Fruit fly (Drosophila melanogaster) whole organism, prepupa: ENCODE results near the gene Hph.

Experiments used
- Blimp-1 ChIP-seq: fragments of 200-800 bp; sonication (Bioruptor generic); optimal IDR thresholded peaks from 3 replicates; lab custom pipeline; 2017; ENCODE audit warnings: missing biosample characterization, missing genetic modification characterization, mild to moderate bottlenecking, moderate library complexity, missing genetic modification reagents
- CG10631 ChIP-seq: fragments of 200-800 bp; sonication (Bioruptor generic); optimal IDR thresholded peaks from 2 replicates; lab custom pipeline; 2016; ENCODE audit warnings: missing biosample characterization, missing genetic modification characterization
- CG10669 ChIP-seq: fragments of 200-800 bp; sonication (Bioruptor generic); optimal IDR thresholded peaks from 3 replicates; lab custom pipeline; 2018; ENCODE audit warnings: missing biosample characterization, mild to moderate bottlenecking, missing genetic modification characterization, moderate library complexity
- CG11294 ChIP-seq: fragments of 200-800 bp; sonication (Bioruptor generic); IDR thresholded peaks from 2 replicates; pipeline ENCODE4 v1.3.6; 2022; ENCODE audit warnings: missing biosample characterization, missing genetic modification characterization
- CG11762 ChIP-seq: fragments of 200-800 bp; sonication (Bioruptor generic); optimal IDR thresholded peaks from 3 replicates; lab custom pipeline; 2016; ENCODE audit warnings: missing biosample characterization, missing genetic modification characterization; ENCODE audit not compliant: insufficient read depth
- CG11902 ChIP-seq: fragments of 200-800 bp; sonication (Bioruptor generic); optimal IDR thresholded peaks from 3 replicates; lab custom pipeline; 2016; ENCODE audit warnings: missing biosample characterization, missing genetic modification characterization
- CG15336 ChIP-seq: fragments of 200-800 bp; sonication (Bioruptor generic); IDR thresholded peaks from 2 replicates; pipeline ENCODE4 v1.3.6; 2022; ENCODE audit warnings: missing biosample characterization, missing genetic modification characterization
- CG16779 ChIP-seq: fragments of 200-800 bp; sonication (Bioruptor generic); optimal IDR thresholded peaks from 3 replicates; lab custom pipeline; 2017; ENCODE audit warnings: missing biosample characterization, mild to moderate bottlenecking, missing genetic modification characterization
- CG3032 ChIP-seq: fragments of 200-800 bp; optimal IDR thresholded peaks from 2 replicates; lab custom pipeline; 2019; ENCODE audit warnings: missing biosample characterization, mild to moderate bottlenecking, missing genetic modification characterization, moderate library complexity
- CG31627 ChIP-seq: fragments of 200-800 bp; sonication (Bioruptor generic); optimal IDR thresholded peaks from 3 replicates; lab custom pipeline; 2016; ENCODE audit warnings: missing biosample characterization, missing genetic modification characterization
- CG32006 ChIP-seq: fragments of 200-800 bp; sonication (Bioruptor generic); optimal IDR thresholded peaks from 3 replicates; lab custom pipeline; 2017; ENCODE audit warnings: missing biosample characterization, mild to moderate bottlenecking, missing genetic modification characterization
- CG34406 ChIP-seq: fragments of 200-800 bp; sonication (Bioruptor generic); optimal IDR thresholded peaks from 3 replicates; lab custom pipeline; 2016; ENCODE audit warnings: missing biosample characterization, missing genetic modification characterization
- CG3919 ChIP-seq: fragments of 200-800 bp; sonication (Bioruptor generic); optimal IDR thresholded peaks from 3 replicates; lab custom pipeline; 2016; ENCODE audit warnings: missing biosample characterization, missing genetic modification characterization
- CG6163 ChIP-seq: fragments of 200-800 bp; sonication (Bioruptor generic); IDR thresholded peaks from 3 replicates; pipeline ENCODE4 v1.3.6; 2022; ENCODE audit warnings: missing biosample characterization, missing genetic modification characterization
- CG6276 ChIP-seq: fragments of 200-800 bp; sonication (Bioruptor generic); optimal IDR thresholded peaks from 2 replicates; lab custom pipeline; 2017; ENCODE audit warnings: missing biosample characterization, mild to moderate bottlenecking, missing genetic modification characterization
- CG6792 ChIP-seq: fragments of 200-800 bp; sonication (Bioruptor generic); optimal IDR thresholded peaks from 3 replicates; lab custom pipeline; 2016; ENCODE audit warnings: missing biosample characterization, missing genetic modification characterization
- CG6808 ChIP-seq: fragments of 200-800 bp; sonication (Bioruptor generic); optimal IDR thresholded peaks from 3 replicates; lab custom pipeline; 2017; ENCODE audit warnings: missing biosample characterization, missing genetic modification characterization, mild to moderate bottlenecking, moderate library complexity, missing genetic modification reagents
- CG6854 ChIP-seq: fragments of 200-800 bp; sonication (Bioruptor generic); optimal IDR thresholded peaks from 2 replicates; lab custom pipeline; 2017; ENCODE audit warnings: missing biosample characterization, mild to moderate bottlenecking, missing genetic modification characterization
- CG7368 ChIP-seq: fragments of 200-800 bp; sonication (Bioruptor generic); optimal IDR thresholded peaks from 3 replicates; lab custom pipeline; 2016; ENCODE audit warnings: missing biosample characterization, missing genetic modification characterization
- CG8119 ChIP-seq: fragments of 200-800 bp; sonication (Bioruptor generic); IDR thresholded peaks from 3 replicates; pipeline ENCODE4 v1.3.6; 2022; ENCODE audit warnings: missing biosample characterization, missing genetic modification characterization
- CG8319 ChIP-seq: fragments of 200-800 bp; sonication (Bioruptor generic); optimal IDR thresholded peaks from 3 replicates; lab custom pipeline; 2016; ENCODE audit warnings: missing biosample characterization, missing genetic modification characterization
- CG8632 ChIP-seq: fragments of 200-800 bp; sonication (Bioruptor generic); optimal IDR thresholded peaks from 3 replicates; lab custom pipeline; 2016; ENCODE audit warnings: missing biosample characterization, missing genetic modification characterization
- CG9139 ChIP-seq: fragments of 200-800 bp; sonication (Bioruptor generic); optimal IDR thresholded peaks from 3 replicates; lab custom pipeline; 2017; ENCODE audit warnings: missing biosample characterization, mild to moderate bottlenecking, missing genetic modification characterization
- Eip75B ChIP-seq: fragments of 200-800 bp; sonication (Bioruptor generic); optimal IDR thresholded peaks from 3 replicates; lab custom pipeline; 2016; ENCODE audit warnings: missing biosample characterization, missing genetic modification characterization
- Eip78C ChIP-seq: fragments of 200-800 bp; sonication (Bioruptor generic); peaks from one replicate; lab custom pipeline; 2016; ENCODE audit warnings: missing biosample characterization, missing genetic modification characterization
- Eip93F ChIP-seq: fragments of 200-800 bp; sonication (Bioruptor generic); optimal IDR thresholded peaks from 2 replicates; lab custom pipeline; 2016; ENCODE audit warnings: missing biosample characterization, mild to moderate bottlenecking, missing genetic modification characterization
- Ets21C ChIP-seq: fragments of 200-800 bp; sonication (Bioruptor generic); optimal IDR thresholded peaks from 3 replicates; lab custom pipeline; 2016; ENCODE audit warnings: missing biosample characterization, missing genetic modification characterization
- Ets96B ChIP-seq: fragments of 200-800 bp; optimal IDR thresholded peaks from 2 replicates; lab custom pipeline; 2019; ENCODE audit warnings: missing biosample characterization, mild to moderate bottlenecking, missing genetic modification characterization, moderate library complexity
- Gug ChIP-seq: fragments of 200-800 bp; sonication (Bioruptor generic); IDR thresholded peaks from 2 replicates; pipeline ENCODE4 v1.3.6; 2022; ENCODE audit warnings: missing biosample characterization, missing genetic modification characterization
- Hr38 ChIP-seq: sonication (Bioruptor generic); optimal IDR thresholded peaks from 2 replicates; lab custom pipeline; 2016; ENCODE audit warnings: missing biosample characterization, missing genetic modification characterization
- Hr39 ChIP-seq: fragments of 200-800 bp; sonication (Bioruptor generic); optimal IDR thresholded peaks from 2 replicates; lab custom pipeline; 2016; ENCODE audit warnings: missing biosample characterization, missing genetic modification characterization
- Hr4 ChIP-seq: fragments of 200-800 bp; sonication (Bioruptor generic); optimal IDR thresholded peaks from 3 replicates; lab custom pipeline; 2016; ENCODE audit warnings: missing biosample characterization, missing genetic modification characterization
- Met ChIP-seq: fragments of 200-800 bp; sonication (Bioruptor generic); optimal IDR thresholded peaks from 3 replicates; lab custom pipeline; 2016; ENCODE audit warnings: missing biosample characterization, missing genetic modification characterization
- OdsH ChIP-seq: fragments of 200-800 bp; sonication (Bioruptor generic); optimal IDR thresholded peaks from 3 replicates; lab custom pipeline; 2016; ENCODE audit warnings: missing biosample characterization, missing genetic modification characterization
- Sox14 ChIP-seq: fragments of 200-800 bp; sonication (Bioruptor generic); optimal IDR thresholded peaks from 3 replicates; lab custom pipeline; 2016; ENCODE audit warnings: missing biosample characterization, missing genetic modification characterization
- Sox15 ChIP-seq: fragments of 200-800 bp; sonication (Bioruptor generic); optimal IDR thresholded peaks from 3 replicates; lab custom pipeline; 2016; ENCODE audit warnings: missing biosample characterization, missing genetic modification characterization
- achi ChIP-seq: fragments of 200-800 bp; sonication (Bioruptor generic); optimal IDR thresholded peaks from 3 replicates; lab custom pipeline; 2016; ENCODE audit warnings: missing biosample characterization, missing genetic modification characterization
- cyc ChIP-seq: fragments of 200-800 bp; sonication (Bioruptor generic); optimal IDR thresholded peaks from 3 replicates; lab custom pipeline; 2016; ENCODE audit warnings: missing biosample characterization, missing genetic modification characterization
- dsx ChIP-seq: fragments of 200-800 bp; optimal IDR thresholded peaks from 3 replicates; lab custom pipeline; 2019; ENCODE audit warnings: missing biosample characterization, mild to moderate bottlenecking, missing genetic modification characterization, moderate library complexity; ENCODE audit not compliant: poor library complexity, severe bottlenecking
- eg ChIP-seq: fragments of 200-800 bp; sonication (Bioruptor generic); IDR thresholded peaks from 3 replicates; pipeline ENCODE4 v1.3.6; 2022; ENCODE audit warnings: missing biosample characterization, missing genetic modification characterization
- esn ChIP-seq: fragments of 200-800 bp; sonication (Bioruptor generic); optimal IDR thresholded peaks from 2 replicates; lab custom pipeline; 2016; ENCODE audit warnings: missing biosample characterization, mild to moderate bottlenecking, missing genetic modification characterization, moderate library complexity
- fd85E ChIP-seq: fragments of 200-800 bp; sonication (Bioruptor generic); optimal IDR thresholded peaks from 3 replicates; lab custom pipeline; 2016; ENCODE audit warnings: missing biosample characterization, missing genetic modification characterization
- lz ChIP-seq: fragments of 200-800 bp; sonication (Bioruptor generic); optimal IDR thresholded peaks from 3 replicates; lab custom pipeline; 2016; ENCODE audit warnings: missing biosample characterization, missing genetic modification characterization
- net ChIP-seq: fragments of 200-800 bp; sonication (Bioruptor generic); optimal IDR thresholded peaks from 3 replicates; lab custom pipeline; 2016; ENCODE audit warnings: missing biosample characterization, missing genetic modification characterization
- pdm3 ChIP-seq: fragments of 200-800 bp; sonication (Bioruptor generic); optimal IDR thresholded peaks from 3 replicates; lab custom pipeline; 2016; ENCODE audit warnings: missing biosample characterization, missing genetic modification characterization
- salr ChIP-seq, 2 experiments: fragments of 200-800 bp; sonication (Bioruptor generic); optimal IDR thresholded peaks; 3 replicates each; lab custom pipeline; 2016 to 2018; ENCODE audit warnings: missing biosample characterization in 2 of 2, missing genetic modification characterization in 2 of 2, mild to moderate bottlenecking in 1 of 2
- spab ChIP-seq: fragments of 200-800 bp; sonication (Bioruptor generic); optimal IDR thresholded peaks from 2 replicates; lab custom pipeline; 2017; ENCODE audit warnings: missing biosample characterization, mild to moderate bottlenecking, missing genetic modification characterization, missing genetic modification reagents
- ss ChIP-seq, 2 experiments: fragments of 200-800 bp; sonication (Bioruptor generic); optimal IDR thresholded peaks; 2 replicates in 1 of 2; 3 replicates in 1 of 2; lab custom pipeline; 2017 to 2018; ENCODE audit warnings: mild to moderate bottlenecking in 2 of 2, missing biosample characterization in 2 of 2, missing genetic modification characterization in 2 of 2, moderate library complexity in 1 of 2
- svp ChIP-seq: fragments of 200-800 bp; sonication (Bioruptor generic); peaks from one replicate; lab custom pipeline; 2016; ENCODE audit warnings: missing biosample characterization, missing genetic modification characterization
- topi ChIP-seq: fragments of 200-800 bp; sonication (Bioruptor generic); optimal IDR thresholded peaks from 3 replicates; lab custom pipeline; 2016; ENCODE audit warnings: missing biosample characterization, missing genetic modification characterization
- vri ChIP-seq: fragments of 200-800 bp; sonication (Bioruptor generic); optimal IDR thresholded peaks from 3 replicates; lab custom pipeline; 2016; ENCODE audit warnings: missing biosample characterization, mild to moderate bottlenecking, missing genetic modification characterization

Hph gene

DNA sequence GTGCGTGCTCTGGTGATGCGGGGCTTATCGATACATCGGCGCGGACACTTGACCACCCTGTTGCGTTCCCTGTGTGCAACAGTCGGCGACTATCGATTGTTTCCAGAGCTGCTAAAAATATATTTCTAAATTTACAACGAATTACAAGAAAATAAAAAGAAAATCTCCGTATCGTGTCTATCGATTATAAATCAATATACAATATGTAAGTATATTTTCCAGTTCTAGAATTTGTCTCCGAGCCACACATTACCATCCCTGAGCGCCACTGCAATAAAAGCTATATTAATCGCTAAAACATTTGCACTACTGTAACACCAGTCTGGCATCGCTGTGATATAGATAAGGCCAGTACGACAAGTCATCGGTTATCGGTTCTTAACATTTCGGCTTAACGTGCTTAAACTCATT lies 24.6 kb upstream of the Hph start, which contains the start of the genes Kat60 and Mms19:
Kat60 (minus strand) TSS at position 13 of the 411 bp plus-strand sequence.
Mms19 (plus strand) TSS at position 347 of the 411 bp plus-strand sequence.
- TF ChIP-seq Sox14 (peak; percentile 81), CG34406 (GFP tag; lab: Kevin White, UChicago) (peak; percentile 16), CG6792 (peak; percentile 50), lz (GFP tag; lab: Kevin White, UChicago) (peak; percentile 77), Hr4 (peak; percentile 71), svp (GFP tag; lab: Kevin White, UChicago) (peak; percentile 88), net (no peak), CG16779 (tag; lab: Kevin White, UChicago) (no peak), Ets96B (tag; lab: Kevin White, UChicago) (peak; percentile 48), Met (GFP tag; lab: Kevin White, UChicago) (no peak), eg (GFP tag; lab: Robert Waterston, UW) (peak; percentile 58; the same call in 1 of the 3 replicates), spab (GFP tag; lab: Kevin White, UChicago) (no peak), CG15336 (GFP tag; lab: Robert Waterston, UW) (no peak), ss (GFP tag; optimal IDR thresholded peaks at IDR 0.05; lab: Kevin White, UChicago) (no peak), Ets21C (GFP tag; lab: Kevin White, UChicago) (peak; percentile 77), CG11762 (GFP tag; lab: Kevin White, UChicago) (no peak), CG6163 (no peak; the same call in 2 of the 3 replicates), cyc (GFP tag; lab: Kevin White, UChicago) (peak; percentile 77), Hr39 (peak; percentile 80), CG3919 (GFP tag; lab: Kevin White, UChicago) (peak; percentile 43), dsx (GFP tag; lab: Kevin White, UChicago) (no peak), fd85E (GFP tag; lab: Kevin White, UChicago) (no peak), topi (GFP tag; lab: Kevin White, UChicago) (peak; percentile 60), CG8319 (GFP tag; lab: Kevin White, UChicago) (no peak), Hr38 (GFP tag; lab: Kevin White, UChicago) (no peak), CG3032 (tag; lab: Kevin White, UChicago) (peak; percentile 57), Gug (0 out of 2 replicates have a peak, but pooled peaks have one; percentile 23), CG32006 (no peak), achi (GFP tag; lab: Kevin White, UChicago) (peak; percentile 48), esn (GFP tag; lab: Kevin White, UChicago) (peak; percentile 72), vri (GFP tag; lab: Kevin White, UChicago) (peak; percentile 62), pdm3 (GFP tag; lab: Kevin White, UChicago) (peak; percentile 68), CG11294 (GFP tag; lab: Robert Waterston, UW) (no peak; the same call in 1 of the 2 replicates), Eip75B (GFP tag; lab: Kevin White, UChicago) (peak; percentile 55), CG9139 (GFP tag; lab: Kevin White, UChicago) (no peak), Blimp-1 (GFP tag; lab: Kevin White, UChicago) (no peak), CG7368 (no peak), CG6854 (GFP tag; lab: Kevin White, UChicago) (no peak), CG8632 (GFP tag; lab: Kevin White, UChicago) (peak; percentile 29), CG11902 (peak; percentile 40), CG10669 (GFP tag; lab: Kevin White, UChicago) (no peak), salr (GFP tag; optimal IDR thresholded peaks at IDR 0.05; lab: Kevin White, UChicago) (no peak), OdsH (no peak), CG31627 (peak; percentile 80), CG6276 (GFP tag; lab: Kevin White, UChicago) (no peak), Eip78C (peak; percentile 75), CG6808 (GFP tag; lab: Kevin White, UChicago) (no peak), CG8119 (GFP tag; lab: Robert Waterston, UW) (no peak), Sox15 (peak; percentile 64), Eip93F (GFP tag; lab: Kevin White, UChicago) (peak; percentile 2), CG10631 (GFP tag; lab: Kevin White, UChicago) (peak; percentile 65)
